Fruit fly (Drosophila melanogaster) whole organism, embryonic: ENCODE measurements around the gene Try29F.

Experiments used
- Atf3 ChIP-seq: fragments of 200-800 bp; sonication (Bioruptor generic); optimal IDR thresholded peaks from 3 replicates; lab custom pipeline; 2016; ENCODE audit warnings: missing biosample characterization, missing genetic modification characterization
- CG10366 ChIP-seq: fragments of 200-800 bp; sonication (Bioruptor generic); IDR thresholded peaks from 2 replicates; pipeline ENCODE4 v1.3.6; 2022; ENCODE audit warnings: missing biosample characterization, missing genetic modification characterization
- CG12155 ChIP-seq: fragments of 200-800 bp; sonication (Bioruptor generic); optimal IDR thresholded peaks from 3 replicates; lab custom pipeline; 2016; ENCODE audit warnings: missing biosample characterization, missing genetic modification characterization
- CG13424 ChIP-seq: fragments of 200-800 bp; sonication (Bioruptor generic); optimal IDR thresholded peaks from 2 replicates; lab custom pipeline; 2019; ENCODE audit warnings: missing biosample characterization, mild to moderate bottlenecking, missing genetic modification characterization, moderate library complexity
- CG14860 ChIP-seq: fragments of 200-800 bp; sonication (Bioruptor generic); IDR thresholded peaks from 3 replicates; pipeline ENCODE4 v1.3.6; 2022; ENCODE audit warnings: missing biosample characterization, missing genetic modification characterization; ENCODE audit not compliant: partially characterized antibody
- CG15601 ChIP-seq: fragments of 200-800 bp; sonication (Bioruptor generic); optimal IDR thresholded peaks from 3 replicates; lab custom pipeline; 2019; ENCODE audit warnings: missing biosample characterization, mild to moderate bottlenecking, missing genetic modification characterization, moderate library complexity
- CG1602 ChIP-seq: fragments of 200-800 bp; sonication (Bioruptor generic); optimal IDR thresholded peaks from 3 replicates; lab custom pipeline; 2016; ENCODE audit warnings: missing biosample characterization, missing genetic modification characterization
- CG1647 ChIP-seq: fragments of 200-800 bp; sonication (Bioruptor generic); optimal IDR thresholded peaks from 3 replicates; lab custom pipeline; 2016; ENCODE audit warnings: missing biosample characterization, missing genetic modification characterization
- CG32532 ChIP-seq: fragments of 200-800 bp; sonication (Bioruptor generic); IDR thresholded peaks from 2 replicates; pipeline ENCODE4 v1.3.6; 2022; ENCODE audit warnings: missing biosample characterization, missing genetic modification characterization
- CG3281 ChIP-seq: fragments of 200-800 bp; sonication (Bioruptor generic); optimal IDR thresholded peaks from 3 replicates; lab custom pipeline; 2017; ENCODE audit warnings: missing biosample characterization, mild to moderate bottlenecking, missing genetic modification characterization
- CG42726 ChIP-seq: fragments of 200-800 bp; sonication (Bioruptor generic); IDR thresholded peaks from 2 replicates; pipeline ENCODE4 v1.3.6; 2022; ENCODE audit warnings: missing biosample characterization, missing genetic modification characterization; ENCODE audit not compliant: partially characterized antibody
- CG4424 ChIP-seq: fragments of 200-800 bp; sonication (Bioruptor generic); optimal IDR thresholded peaks from 3 replicates; lab custom pipeline; 2016; ENCODE audit warnings: missing biosample characterization, missing genetic modification characterization
- CG4617 ChIP-seq: fragments of 200-800 bp; sonication (Bioruptor generic); optimal IDR thresholded peaks from 3 replicates; lab custom pipeline; 2016; ENCODE audit warnings: missing biosample characterization, missing genetic modification characterization, borderline replicate concordance
- CG6813 ChIP-seq: fragments of 200-800 bp; sonication (Bioruptor generic); optimal IDR thresholded peaks from 2 replicates; lab custom pipeline; 2017; ENCODE audit warnings: missing biosample characterization, missing genetic modification characterization, mild to moderate bottlenecking, moderate library complexity, missing genetic modification reagents
- CG7372 ChIP-seq: fragments of 200-800 bp; sonication (Bioruptor generic); IDR thresholded peaks from 2 replicates; pipeline ENCODE4 v1.3.6; 2022; ENCODE audit warnings: missing biosample characterization, missing genetic modification characterization
- CG7786 ChIP-seq: fragments of 200-800 bp; sonication (Bioruptor generic); optimal IDR thresholded peaks from 2 replicates; lab custom pipeline; 2016; ENCODE audit warnings: missing biosample characterization, missing genetic modification characterization
- CG7839 ChIP-seq: fragments of 200-800 bp; sonication (Bioruptor generic); optimal IDR thresholded peaks from 3 replicates; lab custom pipeline; 2018; ENCODE audit warnings: missing biosample characterization, mild to moderate bottlenecking, missing genetic modification characterization, moderate library complexity
- CG8924 ChIP-seq: fragments of 200-800 bp; optimal IDR thresholded peaks from 3 replicates; lab custom pipeline; 2019; ENCODE audit warnings: missing biosample characterization, mild to moderate bottlenecking, missing genetic modification characterization, moderate library complexity
- CHES-1-like ChIP-seq: fragments of 200-800 bp; sonication (Bioruptor generic); optimal IDR thresholded peaks from 2 replicates; lab custom pipeline; 2016; ENCODE audit warnings: missing biosample characterization, missing genetic modification characterization
- CTCF ChIP-seq: fragments of 200-800 bp; sonication (Bioruptor generic); optimal IDR thresholded peaks from 2 replicates; lab custom pipeline; 2017; ENCODE audit warnings: missing biosample characterization, mild to moderate bottlenecking, missing genetic modification characterization, moderate library complexity
- CkIIα-i1 ChIP-seq: fragments of 200-800 bp; sonication (Bioruptor generic); IDR thresholded peaks from 2 replicates; pipeline ENCODE4 v1.3.6; 2022; ENCODE audit warnings: missing biosample characterization, missing genetic modification characterization
- E2f1 ChIP-seq: fragments of 200-800 bp; sonication (Bioruptor generic); IDR thresholded peaks from 2 replicates; pipeline ENCODE4 v1.3.6; 2022; ENCODE audit warnings: missing biosample characterization, missing genetic modification characterization
- Fer1 ChIP-seq: fragments of 200-800 bp; sonication (Bioruptor generic); optimal IDR thresholded peaks from 2 replicates; lab custom pipeline; 2017; ENCODE audit warnings: missing biosample characterization, mild to moderate bottlenecking, missing genetic modification characterization
- Gug ChIP-seq: fragments of 200-800 bp; sonication (Bioruptor generic); IDR thresholded peaks from 4 replicates; pipeline ENCODE4 v1.3.6; 2022; ENCODE audit warnings: missing biosample characterization, missing genetic modification characterization
- Hand ChIP-seq: fragments of 200-800 bp; sonication (Bioruptor generic); optimal IDR thresholded peaks from 2 replicates; lab custom pipeline; 2017; ENCODE audit warnings: mild to moderate bottlenecking, missing biosample characterization, missing genetic modification reagents, missing genetic modification characterization
- Hr3 ChIP-seq: fragments of 200-800 bp; sonication (Bioruptor generic); optimal IDR thresholded peaks from 3 replicates; lab custom pipeline; 2016; ENCODE audit warnings: missing biosample characterization, missing genetic modification characterization
- Hr39 ChIP-seq: fragments of >200 bp; optimal IDR thresholded peaks from 2 replicates; lab custom pipeline; 2017
- Lim3 ChIP-seq: fragments of 200-800 bp; sonication (Bioruptor generic); IDR thresholded peaks from 2 replicates; pipeline ENCODE4 v1.3.6; 2022; ENCODE audit warnings: missing biosample characterization, missing genetic modification characterization
- MBD-R2 ChIP-seq: fragments of 200-800 bp; sonication (Bioruptor generic); IDR thresholded peaks from 2 replicates; pipeline ENCODE4 v1.3.6; 2022; ENCODE audit warnings: missing biosample characterization, missing genetic modification characterization
- NC2α ChIP-seq: fragments of 200-800 bp; sonication (Bioruptor generic); optimal IDR thresholded peaks from 2 replicates; lab custom pipeline; 2016; ENCODE audit warnings: missing biosample characterization, missing genetic modification characterization
- Oli ChIP-seq: fragments of 200-800 bp; sonication (Bioruptor generic); optimal IDR thresholded peaks from 2 replicates; lab custom pipeline; 2018; ENCODE audit warnings: missing biosample characterization, mild to moderate bottlenecking, missing genetic modification characterization, moderate library complexity
- Ravus ChIP-seq: fragments of 200-800 bp; sonication (Bioruptor generic); IDR thresholded peaks from 2 replicates; pipeline ENCODE4 v1.3.6; 2022; ENCODE audit warnings: missing biosample characterization, missing genetic modification characterization
- TFAM ChIP-seq: fragments of 200-800 bp; sonication (Bioruptor generic); optimal IDR thresholded peaks from 2 replicates; lab custom pipeline; 2017; ENCODE audit warnings: missing biosample characterization, missing genetic modification characterization, inconsistent platforms
- chif ChIP-seq, 2 experiments: fragments of 200-800 bp; sonication (Bioruptor generic); optimal IDR thresholded peaks; 3 replicates each; lab custom pipeline; 2016; ENCODE audit warnings: missing biosample characterization in 2 of 2, missing genetic modification characterization in 2 of 2
- dm ChIP-seq: fragments of 200-800 bp; sonication (Bioruptor generic); optimal IDR thresholded peaks from 3 replicates; lab custom pipeline; 2016; ENCODE audit warnings: missing biosample characterization, missing genetic modification characterization
- ftz-f1 ChIP-seq: fragments of 200-800 bp; sonication (Bioruptor generic); optimal IDR thresholded peaks from 2 replicates; lab custom pipeline; 2016; ENCODE audit warnings: missing biosample characterization, missing genetic modification characterization
- grn ChIP-seq: fragments of 200-800 bp; sonication (Bioruptor generic); optimal IDR thresholded peaks from 3 replicates; lab custom pipeline; 2017; ENCODE audit warnings: missing biosample characterization, missing genetic modification characterization
- gro ChIP-seq: fragments of 200-800 bp; sonication (Bioruptor generic); optimal IDR thresholded peaks from 2 replicates; lab custom pipeline; 2016; ENCODE audit warnings: missing biosample characterization, missing genetic modification characterization
- gsb-n ChIP-seq: fragments of 200-800 bp; sonication (Bioruptor generic); optimal IDR thresholded peaks from 3 replicates; lab custom pipeline; 2018; ENCODE audit warnings: missing biosample characterization, mild to moderate bottlenecking, missing genetic modification characterization
- hbn ChIP-seq: fragments of 200-800 bp; sonication (Bioruptor generic); IDR thresholded peaks from 2 replicates; pipeline ENCODE4 v1.3.6; 2022; ENCODE audit warnings: missing biosample characterization, missing genetic modification characterization; ENCODE audit not compliant: partially characterized antibody
- hth ChIP-seq: fragments of >200 bp; optimal IDR thresholded peaks from 2 replicates; lab custom pipeline; 2017; ENCODE audit warnings: inconsistent platforms
- inv ChIP-seq: fragments of 200-800 bp; sonication (Bioruptor generic); IDR thresholded peaks from 2 replicates; pipeline ENCODE4 v1.3.6; 2022; ENCODE audit warnings: missing biosample characterization, missing genetic modification characterization; ENCODE audit not compliant: partially characterized antibody
- klu ChIP-seq: fragments of 200-800 bp; sonication (Bioruptor generic); IDR thresholded peaks from 2 replicates; pipeline ENCODE4 v1.3.6; 2022; ENCODE audit warnings: missing biosample characterization, missing genetic modification characterization
- mam ChIP-seq: fragments of 200-800 bp; sonication (Bioruptor generic); optimal IDR thresholded peaks from 3 replicates; lab custom pipeline; 2016; ENCODE audit warnings: missing biosample characterization, missing genetic modification characterization
- sens ChIP-seq: fragments of 200-800 bp; sonication (Bioruptor generic); peaks from one replicate; lab custom pipeline; 2016; ENCODE audit warnings: missing biosample characterization, missing genetic modification characterization
- sug ChIP-seq: fragments of 200-800 bp; optimal IDR thresholded peaks from 2 replicates; lab custom pipeline; 2019; ENCODE audit warnings: missing biosample characterization, mild to moderate bottlenecking, missing genetic modification characterization, moderate library complexity
- tgo ChIP-seq: fragments of 200-800 bp; sonication (Bioruptor generic); IDR thresholded peaks from 3 replicates; pipeline ENCODE4 v1.3.6; 2022; ENCODE audit warnings: missing biosample characterization, missing genetic modification characterization
- tio ChIP-seq: fragments of 200-800 bp; sonication (Bioruptor generic); optimal IDR thresholded peaks from 2 replicates; lab custom pipeline; 2017; ENCODE audit warnings: missing biosample characterization, missing genetic modification characterization, inconsistent platforms
- unpg ChIP-seq: fragments of 200-800 bp; sonication (Bioruptor generic); optimal IDR thresholded peaks from 3 replicates; lab custom pipeline; 2018; ENCODE audit warnings: missing biosample characterization, mild to moderate bottlenecking, missing genetic modification characterization, moderate library complexity
- zfh1 ChIP-seq: fragments of 200-800 bp; sonication (Bioruptor generic); IDR thresholded peaks from 3 replicates; pipeline ENCODE4 v1.3.6; 2022; ENCODE audit warnings: missing biosample characterization, missing genetic modification characterization

Try29F gene

dm6 chr2L:8982584-8983302 lies 15.6 kb upstream of the Try29F start (continued):
- TF ChIP-seq CG15601 (tag; lab: Kevin White, UChicago) = no peak
- TF ChIP-seq CG13424 (tag; lab: Kevin White, UChicago) = peak; percentile 65
- peak; percentile 62 for TF ChIP-seq gro (GFP tag; lab: Kevin White, UChicago)
- peak; percentile 42; the same call in 1 of the 3 replicates for TF ChIP-seq tgo (GFP tag; lab: Robert Waterston, UW)
- TF ChIP-seq CG4424 = peak; percentile 36
- no peak for TF ChIP-seq CG8924 (tag; lab: Kevin White, UChicago)
- TF ChIP-seq CTCF = no peak
- no peak for TF ChIP-seq TFAM (GFP tag; lab: Kevin White, UChicago)
- TF ChIP-seq tio (GFP tag; lab: Kevin White, UChicago) = peak; percentile 26
- no peak for TF ChIP-seq gsb-n (tag; lab: Kevin White, UChicago)
- peak; percentile 42 for TF ChIP-seq mam (GFP tag; lab: Kevin White, UChicago)
- no peak for TF ChIP-seq CG42726 (GFP tag; lab: Robert Waterston, UW)
- no peak for TF ChIP-seq klu (GFP tag; lab: Robert Waterston, UW)
- peak in 1 of 2 experiments; percentile 43 for TF ChIP-seq chif (GFP tag; optimal IDR thresholded peaks at IDR 0.05; lab: Kevin White, UChicago)
- peak; percentile 71 for TF ChIP-seq CG7839 (tag; lab: Kevin White, UChicago)
- TF ChIP-seq Hand (GFP tag; lab: Kevin White, UChicago) = no peak
- TF ChIP-seq CG1602 (GFP tag; lab: Kevin White, UChicago) = peak; percentile 28
- peak; percentile 92 for TF ChIP-seq sens (GFP tag; lab: Kevin White, UChicago)
- TF ChIP-seq Ravus = no peak
- peak; percentile 11 for TF ChIP-seq CG7786 (GFP tag; lab: Kevin White, UChicago)
- peak; percentile 43 for TF ChIP-seq Hr3
- peak; percentile 6 for TF ChIP-seq CHES-1-like (GFP tag; lab: Kevin White, UChicago)
- peak; percentile 84 for TF ChIP-seq grn
- no peak for TF ChIP-seq CG4617 (GFP tag; lab: Kevin White, UChicago)
- peak; percentile 45; the same call in 1 of the 2 replicates for TF ChIP-seq CG10366 (GFP tag; lab: Robert Waterston, UW)
- peak; percentile 23 for TF ChIP-seq CG3281 (GFP tag; lab: Kevin White, UChicago)
- no peak for TF ChIP-seq Lim3 (GFP tag; lab: Robert Waterston, UW)
- no peak for TF ChIP-seq ftz-f1
- peak; percentile 34 for TF ChIP-seq Atf3 (GFP tag; lab: Kevin White, UChicago)
- peak; percentile 69 for TF ChIP-seq unpg (GFP tag; lab: Kevin White, UChicago)
- TF ChIP-seq NC2α (GFP tag; lab: Kevin White, UChicago) = no peak
- 0 out of 2 replicates have a peak, but pooled peaks have one; percentile 35 for TF ChIP-seq E2f1 (GFP tag; lab: Robert Waterston, UW)
- TF ChIP-seq CG6813 = peak; percentile 38
- peak; percentile 47; the same call in 1 of the 2 replicates for TF ChIP-seq CG7372 (GFP tag; lab: Robert Waterston, UW)

DNA sequence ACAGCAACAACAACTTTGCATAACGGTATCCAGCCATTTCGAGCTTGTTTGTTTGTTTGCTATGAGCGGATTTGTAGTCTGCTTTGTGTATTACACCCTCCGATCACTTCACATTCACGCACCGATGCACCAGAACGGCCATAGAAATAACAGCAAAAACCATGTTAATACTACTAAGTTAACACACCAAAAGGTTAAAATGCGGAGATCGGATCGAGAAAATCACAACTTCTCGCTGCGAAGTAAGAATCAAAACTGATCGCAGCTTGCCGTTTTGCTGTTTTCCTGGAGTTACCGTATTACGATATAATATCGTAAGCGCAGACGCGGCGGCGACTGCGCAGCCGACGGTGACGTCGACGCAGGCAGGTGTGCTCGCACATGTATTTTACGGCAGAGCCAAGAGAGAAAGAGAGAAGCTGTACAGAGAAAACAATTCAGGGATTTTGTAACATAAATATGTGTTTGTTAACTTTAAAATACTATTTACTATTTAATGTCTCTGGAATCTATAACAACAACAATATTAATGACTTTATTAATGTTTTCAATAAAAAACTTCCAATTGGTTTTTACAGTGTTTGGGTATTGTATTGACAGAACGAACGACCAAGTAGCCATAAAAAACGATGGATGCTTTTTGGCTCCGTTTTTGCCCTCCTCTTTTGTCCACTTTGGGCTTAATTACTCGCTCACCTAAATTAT lies 13.6 kb upstream of the Try29F start, which contains the start of gene CG13101:
Gene CG13101, minus strand, starts transcription at position 259 of the 705 bp plus-strand sequence.
- TF ChIP-seq CG32532 (GFP tag; lab: Robert Waterston, UW) (peak; percentile 97), Oli (peak; percentile 92), Gug (GFP tag; lab: Robert Waterston, UW) (peak; percentile 67; the same call in 3 of the 4 replicates), hbn (no peak), dm (GFP tag; lab: Kevin White, UChicago) (peak; percentile 50), CG1647 (peak; percentile 78), MBD-R2 (GFP tag; lab: Robert Waterston, UW) (peak; percentile 74; the same call in 1 of the 2 replicates), CkIIα-i1 (GFP tag; lab: Robert Waterston, UW) (peak; percentile 51; the same call in 1 of the 2 replicates), zfh1 (peak; percentile 94), CG12155 (GFP tag; lab: Kevin White, UChicago) (peak; percentile 88), Fer1 (GFP tag; lab: Kevin White, UChicago) (peak; percentile 94), inv (no peak), Hr39 (lab: Kevin White, UChicago) (no peak), hth (lab: Kevin White, UChicago) (no peak), sug (tag; lab: Kevin White, UChicago) (peak; percentile 72), CG4424 (peak; percentile 93), CG14860 (GFP tag; lab: Robert Waterston, UW) (no peak)
